Fruit fly (Drosophila melanogaster): Measurements from ENCODE around the gene CG7191.

Gene CG7191

dm6 chr2L:7775260-7775659, 7.8 kb downstream of the CG7191 start:
- TF ChIP-seq noc (tag; optimal IDR thresholded peaks at IDR 0.05) = no peak

dm6 chr2L:7777979-7778692, 10.7 kb downstream of the CG7191 start, which contains the start of gene CG7179:
TSS of gene CG7179 (minus strand) at chr2L:7778029.
- TF ChIP-seq noc (tag; optimal IDR thresholded peaks at IDR 0.05) = peak; percentile 40

- TF ChIP-seq noc (tag; optimal IDR thresholded peaks at IDR 0.05) = no peak
These were observed 12.4 kb downstream of the CG7191 start, which contains the start of gene Uro for dm6 chr2L:7779785-7780184. TSS of gene Uro (plus strand) at chr2L:7780085.

DNA sequence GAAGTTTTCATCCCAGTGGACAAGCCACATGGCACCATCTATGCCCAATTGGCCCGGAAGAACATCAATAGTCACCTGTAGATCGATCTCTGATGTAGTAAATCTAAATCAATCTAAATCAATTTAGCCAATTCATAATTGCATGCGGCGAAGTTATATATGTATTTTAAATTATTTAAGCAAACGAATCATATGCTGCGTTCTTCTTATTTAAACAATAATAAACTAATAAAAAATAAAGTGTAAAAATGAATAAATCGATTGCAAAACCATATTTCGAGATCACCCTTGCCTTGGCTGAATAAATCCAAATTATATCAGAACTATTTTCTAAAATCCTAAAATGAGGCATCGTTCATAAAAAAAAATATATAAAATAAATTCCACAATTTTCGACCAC, 13.7 kb downstream of the CG7191 start, which contains the start of gene CG7164:
TSS of gene CG7164 (plus strand) at position 301 of the 400 bp plus-strand sequence.
- no peak for TF ChIP-seq noc (tag; optimal IDR thresholded peaks at IDR 0.05)

- TF ChIP-seq noc (tag; optimal IDR thresholded peaks at IDR 0.05) = peak; percentile 15
These were observed 15.5 kb downstream of the CG7191 start, which contains the start of gene Brd7-9 for dm6 chr2L:7782788-7783401. TSS of gene Brd7-9 (plus strand) at chr2L:7782865.

- no peak for TF ChIP-seq noc (tag; optimal IDR thresholded peaks at IDR 0.05)
These were observed 21.6 kb downstream of the CG7191 start for dm6 chr2L:7788952-7789466.

DNA sequence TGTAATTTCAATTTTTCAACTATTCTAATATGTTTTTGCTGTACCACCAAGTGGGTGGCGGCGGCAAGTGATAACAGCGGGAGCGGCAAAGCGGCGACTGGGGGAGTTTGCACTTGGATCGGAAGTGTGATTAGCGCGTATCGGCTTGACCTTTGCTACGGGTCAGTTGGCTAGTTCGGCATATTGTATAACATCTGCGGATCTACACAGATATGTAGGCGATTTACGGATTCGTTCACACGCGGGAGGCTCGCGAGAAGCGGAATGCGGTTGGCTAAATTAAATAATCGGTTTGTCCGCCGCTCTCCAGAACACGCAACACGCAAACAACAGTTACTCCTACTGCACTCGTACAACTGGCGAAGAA, 22.6 kb downstream of the CG7191 start:
- no peak for TF ChIP-seq noc (tag; optimal IDR thresholded peaks at IDR 0.05)

DNA sequence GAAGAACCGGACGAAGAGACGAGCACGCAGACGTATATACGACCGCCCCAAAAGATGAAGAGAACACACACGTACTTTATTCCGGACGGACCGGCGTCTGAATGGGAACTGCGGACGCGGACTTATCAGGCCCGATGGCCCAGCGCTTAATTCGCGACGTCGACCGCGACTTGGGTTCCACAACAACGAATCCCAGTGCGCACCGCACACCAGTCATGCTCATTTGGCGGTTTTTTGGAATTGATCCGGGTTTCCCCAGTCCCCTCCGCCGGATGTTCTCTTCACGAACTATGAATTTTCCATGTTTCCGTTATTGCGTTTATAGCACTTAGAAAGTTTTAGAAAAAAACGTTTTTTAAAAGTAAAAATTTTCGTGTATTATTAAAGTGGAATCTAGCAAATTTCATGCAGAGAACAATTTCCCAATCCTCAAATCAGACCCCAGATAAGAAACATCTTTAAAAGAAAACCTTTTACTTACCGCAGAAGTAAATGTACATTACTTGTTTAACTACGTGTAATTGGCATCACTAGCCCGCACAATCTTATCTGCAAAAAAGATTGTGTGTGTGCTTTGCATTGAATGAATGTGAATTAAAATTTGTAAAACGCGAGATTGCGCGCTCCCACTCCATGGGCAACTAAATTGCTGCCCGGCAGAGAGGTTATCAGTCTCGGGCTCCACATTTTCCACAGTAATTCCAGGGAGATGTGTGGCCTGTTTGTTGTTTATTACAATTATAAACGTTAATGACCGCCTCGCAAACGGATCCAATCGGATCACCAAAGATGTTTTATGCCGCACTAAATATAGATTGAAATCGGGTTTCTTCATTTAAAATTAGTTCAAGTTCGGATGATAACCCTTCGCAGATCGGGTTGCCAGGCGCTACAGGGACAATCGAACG, 23.3 kb downstream of the CG7191 start, which contains the start of gene CG7149:
TSS of gene CG7149 (minus strand) at position 110 of the 908 bp plus-strand sequence.
- TF ChIP-seq noc (tag; optimal IDR thresholded peaks at IDR 0.05) = peak; percentile 60

DNA sequence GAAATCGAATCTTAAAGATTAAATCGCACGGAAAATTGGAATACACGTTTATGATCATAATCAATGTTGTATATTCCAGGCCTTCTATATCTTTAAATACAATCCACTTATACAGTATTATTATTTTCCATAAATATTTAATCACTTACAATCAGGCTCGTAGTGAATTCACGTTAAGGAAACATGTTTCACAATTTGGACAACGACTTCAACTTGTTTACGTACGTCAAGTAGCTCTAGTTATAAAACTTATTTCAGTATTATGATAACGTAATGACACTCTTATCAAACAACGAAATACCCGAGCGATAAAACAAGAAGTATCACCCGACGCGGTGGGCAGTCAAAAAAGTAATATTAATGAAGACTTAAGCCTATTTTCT, 23.9 kb downstream of the CG7191 start:
- no peak for TF ChIP-seq noc (tag; optimal IDR thresholded peaks at IDR 0.05)

DNA sequence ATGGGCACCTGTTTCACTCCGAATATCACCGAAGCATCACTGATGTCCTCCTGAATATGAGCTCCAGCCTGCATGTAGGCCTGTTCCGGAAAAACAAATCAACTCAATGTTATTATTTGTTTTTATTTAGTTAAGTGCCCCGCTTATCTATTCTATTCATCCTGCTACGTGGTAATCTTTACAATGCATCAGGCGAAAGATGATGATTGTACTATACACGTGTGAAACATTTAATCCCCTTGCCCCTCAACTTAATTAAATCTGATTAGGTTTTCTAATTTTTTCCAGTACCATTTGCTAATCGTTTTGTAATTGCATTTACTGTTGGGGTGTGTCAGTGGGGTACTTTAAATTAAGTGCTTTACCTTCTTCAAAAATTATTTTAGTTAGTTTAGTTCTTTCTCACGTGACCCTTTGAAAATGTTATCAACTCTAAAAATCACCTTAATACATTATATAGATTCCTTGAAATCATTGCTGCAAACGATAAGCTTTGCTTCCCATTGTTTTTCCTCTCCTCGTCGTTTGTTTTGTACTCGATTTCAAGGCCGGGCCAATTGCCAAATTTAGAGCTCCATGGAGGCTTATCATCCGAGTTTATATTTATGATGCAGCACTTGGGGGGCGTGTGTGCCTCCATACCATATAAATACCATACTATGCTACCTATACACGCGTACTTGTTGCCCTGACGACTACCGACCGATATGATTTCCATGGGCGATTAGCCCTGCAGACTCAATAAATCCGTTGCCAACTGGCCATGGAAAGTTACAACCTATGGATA, 27.5 kb downstream of the CG7191 start:
- no peak for TF ChIP-seq noc (tag; optimal IDR thresholded peaks at IDR 0.05)

DNA sequence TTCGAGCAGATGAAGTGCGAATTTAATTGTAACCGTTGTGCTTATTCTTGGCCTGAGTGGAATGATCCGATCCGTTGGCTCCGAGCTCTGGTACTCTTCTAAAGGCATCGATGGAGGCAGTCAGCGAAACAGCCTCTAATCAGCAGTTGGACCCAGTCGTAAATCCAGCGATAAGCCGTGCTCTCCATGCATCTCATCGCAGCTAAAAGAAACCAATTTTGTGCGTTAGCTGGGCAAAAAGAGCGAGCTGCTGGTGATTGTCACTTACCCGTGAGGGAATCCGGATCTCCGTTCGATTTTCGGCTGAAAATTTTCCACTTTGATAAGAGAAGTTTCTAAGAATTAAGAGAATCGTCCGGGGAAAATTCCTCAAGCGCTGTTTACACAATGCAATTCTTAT, 28.4 kb downstream of the CG7191 start, which contains the start of gene LKRSDH:
TSS of gene LKRSDH (minus strand) at position 101 of the 400 bp plus-strand sequence.
- no peak for TF ChIP-seq noc (tag; optimal IDR thresholded peaks at IDR 0.05)

- peak; percentile 89 for TF ChIP-seq noc (tag; optimal IDR thresholded peaks at IDR 0.05)
These were observed 32.5 kb downstream of the CG7191 start, which contains the start of the genes Herp and r2d2 for dm6 chr2L:7799804-7800433. TSS of gene Herp (minus strand) at chr2L:7800058. TSS of gene r2d2 (plus strand) at chr2L:7800147.

dm6 chr2L:7807563-7807962, 40.1 kb downstream of the CG7191 start:
- no peak for TF ChIP-seq noc (tag; optimal IDR thresholded peaks at IDR 0.05)
